Fruit fly (Drosophila melanogaster): Measurements from ENCODE around the gene Snoo.

The Snoo gene

dm6 chr2L:8010602-8011455 is 26.8 kb upstream of the Snoo start, which contains the start of the genes Glyat and Tg (continued):
- no peak for TF ChIP-seq hkb (optimal IDR thresholded peaks at IDR 0.05)
- TF ChIP-seq hkb (GFP tag; IDR thresholded peaks at IDR 0.05) = 0 out of 2 replicates have a peak, but pooled peaks have one; percentile 36
- peak in 1 of 2 experiments; percentile 18 for TF ChIP-seq eve (GFP tag; optimal IDR thresholded peaks at IDR 0.05)
- TF ChIP-seq Eip74EF (GFP tag; optimal IDR thresholded peaks at IDR 0.05) = peak in 1 of 2 experiments; percentile 53
- TF ChIP-seq chn (GFP tag; optimal IDR thresholded peaks at IDR 0.05) = no peak
- TF ChIP-seq shn (GFP tag; optimal IDR thresholded peaks at IDR 0.05) = no peak
- TF ChIP-seq Dip2 (GFP tag; IDR thresholded peaks at IDR 0.05) = no peak
- 0 out of 3 replicates have a peak, but pooled peaks have one; percentile 26 for TF ChIP-seq zfh1 (GFP tag; IDR thresholded peaks at IDR 0.05)
- TF ChIP-seq Doc3 (GFP tag; IDR thresholded peaks at IDR 0.05; ENCODE audit: partially characterized antibody) = peak; percentile 47; the same call in 2 of the 3 replicates
- TF ChIP-seq CG17186 (GFP tag; optimal IDR thresholded peaks at IDR 0.05) = no peak
- peak; percentile 34 for TF ChIP-seq CG13296 (GFP tag; optimal IDR thresholded peaks at IDR 0.05)
- 0 out of 3 replicates have a peak, but pooled peaks have one; percentile 30 for TF ChIP-seq CG17361 (GFP tag; IDR thresholded peaks at IDR 0.05)
- TF ChIP-seq CG11456 (GFP tag; IDR thresholded peaks at IDR 0.05) = 0 out of 3 replicates have a peak, but pooled peaks have one; percentile 19
- TF ChIP-seq sug (tag; optimal IDR thresholded peaks at IDR 0.05) = peak; percentile 19
- TF ChIP-seq br (optimal IDR thresholded peaks at IDR 0.05) = no peak
- peak; percentile 23 for TF ChIP-seq CG17568 (GFP tag; optimal IDR thresholded peaks at IDR 0.05)
- TF ChIP-seq CG6272 (GFP tag; IDR thresholded peaks at IDR 0.05) = no peak
- TF ChIP-seq Dll (GFP tag; IDR thresholded peaks at IDR 0.05; ENCODE audit: partially characterized antibody) = peak; percentile 67; the same call in 3 of the 4 replicates
- TF ChIP-seq scrt (GFP tag; optimal IDR thresholded peaks at IDR 0.05) = no peak
- TF ChIP-seq lbe (GFP tag; optimal IDR thresholded peaks at IDR 0.05) = no peak
- TF ChIP-seq onecut (GFP tag; IDR thresholded peaks at IDR 0.05) = no peak
- no peak for TF ChIP-seq bsh (GFP tag; optimal IDR thresholded peaks at IDR 0.05)
- TF ChIP-seq Nf-YA (GFP tag; IDR thresholded peaks at IDR 0.05) = no peak
- no peak for TF ChIP-seq ssp (GFP tag; IDR thresholded peaks at IDR 0.05)
- TF ChIP-seq ewg (GFP tag; optimal IDR thresholded peaks at IDR 0.05) = no peak
- TF ChIP-seq salm (tag; optimal IDR thresholded peaks at IDR 0.05) = no peak
- TF ChIP-seq CG3838 (GFP tag; optimal IDR thresholded peaks at IDR 0.05) = no peak
- TF ChIP-seq CG3065 (GFP tag; optimal IDR thresholded peaks at IDR 0.05) = no peak
- no peak for TF ChIP-seq Elba2 (GFP tag; optimal IDR thresholded peaks at IDR 0.05)
- TF ChIP-seq Dfd (GFP tag; optimal IDR thresholded peaks at IDR 0.05) = no peak
- peak; percentile 45 for TF ChIP-seq CG2120 (GFP tag; optimal IDR thresholded peaks at IDR 0.05)
- TF ChIP-seq Mrtf (GFP tag; IDR thresholded peaks at IDR 0.05) = no peak
- TF ChIP-seq stwl (tag; optimal IDR thresholded peaks at IDR 0.05) = no peak
- peak; percentile 50; the same call in 2 of the 3 replicates for TF ChIP-seq CG16813 (GFP tag; IDR thresholded peaks at IDR 0.05; ENCODE audit: partially characterized antibody)
- TF ChIP-seq chm (GFP tag; IDR thresholded peaks at IDR 0.05) = no peak
- TF ChIP-seq CG1529 (GFP tag; optimal IDR thresholded peaks at IDR 0.05) = no peak
- no peak for TF ChIP-seq bowl (GFP tag; IDR thresholded peaks at IDR 0.05)
- TF ChIP-seq crc (GFP tag; optimal IDR thresholded peaks at IDR 0.05) = no peak
- TF ChIP-seq H2.0 (GFP tag; IDR thresholded peaks at IDR 0.05) = no peak
- no peak for TF ChIP-seq sob (GFP tag; IDR thresholded peaks at IDR 0.05)
- peak; percentile 45; the same call in 2 of the 3 replicates for TF ChIP-seq Dbx (GFP tag; IDR thresholded peaks at IDR 0.05)
- no peak for TF ChIP-seq CG2129 (GFP tag; IDR thresholded peaks at IDR 0.05; ENCODE audit: partially characterized antibody)
- TF ChIP-seq NC2β (GFP tag; optimal IDR thresholded peaks at IDR 0.05) = no peak
- TF ChIP-seq CG32772 (GFP tag; IDR thresholded peaks at IDR 0.05) = no peak
- TF ChIP-seq CG9727 (GFP tag; optimal IDR thresholded peaks at IDR 0.05) = no peak
- no peak for TF ChIP-seq ham (GFP tag; IDR thresholded peaks at IDR 0.05)
- TF ChIP-seq Gsc (GFP tag; IDR thresholded peaks at IDR 0.05) = no peak
- no peak for TF ChIP-seq sima (GFP tag; optimal IDR thresholded peaks at IDR 0.05)
- no peak for TF ChIP-seq HLH54F (GFP tag; optimal IDR thresholded peaks at IDR 0.05)
- no peak for TF ChIP-seq dm (GFP tag; optimal IDR thresholded peaks at IDR 0.05)

All from whole organism, embryonic.